Worm (Caenorhabditis elegans): Measurements from ENCODE around the gene ceh-36.

Gene ceh-36

DNA sequence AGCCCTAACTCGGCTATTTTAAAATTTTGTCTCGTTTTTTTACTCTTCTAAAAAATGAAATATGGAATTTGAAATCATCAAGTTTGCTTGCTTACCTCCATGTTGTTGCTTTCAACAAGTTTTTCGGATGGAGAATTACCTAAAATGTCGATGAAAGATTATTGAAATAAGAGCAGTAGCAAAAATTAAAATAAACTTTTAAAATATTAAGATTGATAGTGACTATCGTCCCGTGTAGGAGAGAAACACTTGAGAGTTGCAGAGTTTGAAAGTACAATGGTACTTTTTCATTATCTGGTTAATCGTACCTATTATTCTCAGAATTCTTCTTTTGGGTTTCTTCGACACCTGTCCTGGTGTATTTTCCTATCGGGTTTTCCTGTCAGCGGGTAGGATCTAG lies 29.5 kb downstream of the ceh-36 start, which contains the start of gene ceh-90:
ceh-90 (minus strand) TSS at position 101 of the 400 bp plus-strand sequence.
- TF ChIP-seq ama-1 (optimal IDR thresholded peaks at IDR 0.05) (no peak), mdl-1 (tag; optimal IDR thresholded peaks at IDR 0.05) (no peak), alr-1 (tag; optimal IDR thresholded peaks at IDR 0.05) (no peak), snpc-4 (tag; optimal IDR thresholded peaks at IDR 0.05) (no peak), nhr-77 (tag; optimal IDR thresholded peaks at IDR 0.05) (no peak), unc-39 (tag; optimal IDR thresholded peaks at IDR 0.05) (no peak)

DNA sequence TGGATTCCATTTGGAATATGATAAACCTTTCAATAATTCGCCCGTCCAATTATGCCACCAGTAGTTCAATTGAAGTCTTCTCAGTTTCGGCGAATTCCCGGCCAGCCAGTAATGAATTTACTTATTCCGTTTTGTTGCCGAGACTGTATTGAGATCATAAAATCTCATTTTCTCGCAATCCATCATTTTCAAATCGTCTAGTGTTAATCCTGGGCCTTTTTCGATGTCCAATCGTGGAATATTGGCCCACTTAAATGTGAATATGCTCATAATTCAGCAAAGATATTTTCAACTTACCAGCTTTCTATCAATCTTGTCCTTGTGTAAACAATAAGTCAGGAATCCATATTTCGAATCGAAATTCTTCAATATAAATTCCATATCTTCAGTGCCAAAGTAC lies 33.7 kb downstream of the ceh-36 start:
- TF ChIP-seq aly-2 (tag; optimal IDR thresholded peaks at IDR 0.05) (no peak), dmd-4 (tag; optimal IDR thresholded peaks at IDR 0.05) (no peak), skn-1 (tag; optimal IDR thresholded peaks at IDR 0.05) (no peak), gmeb-1 (tag; optimal IDR thresholded peaks at IDR 0.05) (no peak), nhr-6 (tag; optimal IDR thresholded peaks at IDR 0.05) (no peak), elt-3 (tag; optimal IDR thresholded peaks at IDR 0.05) (no peak), sma-3 (GFP tag; optimal IDR thresholded peaks at IDR 0.05) (no peak), C34F6.9 (tag; optimal IDR thresholded peaks at IDR 0.05) (no peak), mbf-1 (tag; optimal IDR thresholded peaks at IDR 0.05) (no peak), fos-1 (tag; optimal IDR thresholded peaks at IDR 0.05) (no peak), nhr-25 (tag; optimal IDR thresholded peaks at IDR 0.05) (no peak), nhr-129 (tag; optimal IDR thresholded peaks at IDR 0.05) (no peak), crh-2 (tag; optimal IDR thresholded peaks at IDR 0.05) (no peak), sma-9 (GFP tag; optimal IDR thresholded peaks at IDR 0.05) (no peak), sma-9 (tag; optimal IDR thresholded peaks at IDR 0.05) (no peak), mab-5 (tag; optimal IDR thresholded peaks at IDR 0.05) (no peak), mdl-1 (tag; optimal IDR thresholded peaks at IDR 0.05) (no peak), ztf-4 (tag; optimal IDR thresholded peaks at IDR 0.05) (no peak), unc-62 (GFP tag; optimal IDR thresholded peaks at IDR 0.05) (no peak)

DNA sequence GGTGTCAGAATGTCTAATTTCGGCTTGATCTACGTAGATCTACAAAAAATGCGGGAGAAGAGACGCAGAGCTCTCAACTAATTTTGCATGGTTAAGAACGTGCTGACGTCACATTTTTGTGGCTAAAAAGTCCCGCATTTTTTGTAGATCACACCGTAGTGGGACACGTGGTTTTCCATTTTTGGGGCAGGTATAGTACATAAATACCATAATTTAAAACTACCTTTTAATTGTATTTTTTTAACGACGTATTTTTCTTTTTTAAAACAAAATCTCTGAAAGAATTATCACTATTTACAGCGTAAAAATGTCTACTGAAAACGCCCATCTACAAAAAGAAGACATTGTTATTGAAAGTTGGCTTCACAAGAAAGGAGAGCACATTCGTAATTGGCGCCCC lies 39.0 kb downstream of the ceh-36 start, which contains the start of gene akt-2:
akt-2 (plus strand) TSS at position 301 of the 400 bp plus-strand sequence.
- TF ChIP-seq nhr-10 (tag; optimal IDR thresholded peaks at IDR 0.05) (no peak), peb-1 (tag; optimal IDR thresholded peaks at IDR 0.05) (no peak), ceh-82 (tag; optimal IDR thresholded peaks at IDR 0.05) (no peak), lsy-2 (tag; optimal IDR thresholded peaks at IDR 0.05) (no peak), dmd-4 (tag; optimal IDR thresholded peaks at IDR 0.05) (no peak), ztf-4 (tag; optimal IDR thresholded peaks at IDR 0.05) (no peak), ceh-16 (tag; optimal IDR thresholded peaks at IDR 0.05) (no peak), sma-9 (GFP tag; optimal IDR thresholded peaks at IDR 0.05) (no peak), sma-9 (tag; optimal IDR thresholded peaks at IDR 0.05) (no peak), nhr-237 (tag; optimal IDR thresholded peaks at IDR 0.05) (no peak), mab-5 (tag; optimal IDR thresholded peaks at IDR 0.05) (no peak), nhr-25 (tag; optimal IDR thresholded peaks at IDR 0.05) (no peak), nhr-23 (tag; optimal IDR thresholded peaks at IDR 0.05) (no peak), zag-1 (tag; optimal IDR thresholded peaks at IDR 0.05) (no peak), nhr-12 (tag; optimal IDR thresholded peaks at IDR 0.05) (no peak), elt-3 (tag; optimal IDR thresholded peaks at IDR 0.05) (no peak), nhr-77 (tag; optimal IDR thresholded peaks at IDR 0.05) (no peak), lin-39 (tag; optimal IDR thresholded peaks at IDR 0.05) (no peak)

DNA sequence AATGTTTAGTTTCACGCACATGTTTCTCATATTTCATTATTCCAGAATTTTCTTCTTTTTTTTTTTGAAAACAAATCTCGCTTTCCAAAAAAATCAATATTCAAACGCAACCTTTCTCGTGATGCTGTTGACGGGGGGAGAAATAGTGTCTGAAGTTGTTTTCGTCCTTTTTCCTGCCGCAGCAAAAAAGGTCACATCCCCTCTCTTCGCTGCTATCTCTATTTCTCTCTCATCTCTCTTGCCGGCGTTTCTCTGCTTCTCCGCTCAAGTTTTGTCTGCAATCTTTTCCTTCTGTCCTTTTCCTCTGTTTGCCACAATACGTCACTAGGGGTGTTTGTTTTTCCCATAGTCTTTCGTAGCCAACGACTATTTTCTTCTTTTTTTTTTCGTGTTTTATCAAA lies 39.6 kb downstream of the ceh-36 start:
- TF ChIP-seq lsy-2 (tag; optimal IDR thresholded peaks at IDR 0.05): peak; percentile 33 to 80
- TF ChIP-seq unc-39 (tag; optimal IDR thresholded peaks at IDR 0.05): no peak
- TF ChIP-seq mdl-1 (tag; optimal IDR thresholded peaks at IDR 0.05): peak in 1 of 2 experiments; percentile 69
- peak; percentile 80 for TF ChIP-seq fos-1 (tag; optimal IDR thresholded peaks at IDR 0.05)
- TF ChIP-seq ceh-82 (tag; optimal IDR thresholded peaks at IDR 0.05): peak; percentile 3
- TF ChIP-seq nhr-10 (tag; optimal IDR thresholded peaks at IDR 0.05): no peak
- TF ChIP-seq nhr-237 (tag; optimal IDR thresholded peaks at IDR 0.05): no peak
- no peak for TF ChIP-seq unc-62 (GFP tag; optimal IDR thresholded peaks at IDR 0.05)
- peak; percentile 80 for TF ChIP-seq nhr-21 (tag; optimal IDR thresholded peaks at IDR 0.05)
- peak; percentile 89 for TF ChIP-seq C34F6.9 (tag; optimal IDR thresholded peaks at IDR 0.05)
- peak; percentile 49 for TF ChIP-seq Y55F3AM.14 (GFP tag; optimal IDR thresholded peaks at IDR 0.05)
- peak; percentile 41 for TF ChIP-seq lin-11 (tag; optimal IDR thresholded peaks at IDR 0.05)
- TF ChIP-seq gmeb-1 (tag; optimal IDR thresholded peaks at IDR 0.05): peak; percentile 49
- TF ChIP-seq nhr-77 (tag; optimal IDR thresholded peaks at IDR 0.05): no peak
- peak; percentile 50 for TF ChIP-seq ztf-4 (tag; optimal IDR thresholded peaks at IDR 0.05)
- TF ChIP-seq nhr-25 (tag; optimal IDR thresholded peaks at IDR 0.05): peak; percentile 87
- TF ChIP-seq R02D3.7 (tag; optimal IDR thresholded peaks at IDR 0.05): no peak
- peak; percentile 43 for TF ChIP-seq blmp-1 (tag; optimal IDR thresholded peaks at IDR 0.05; ENCODE audit: insufficient read depth)
- TF ChIP-seq mbf-1 (tag; optimal IDR thresholded peaks at IDR 0.05): no peak
- TF ChIP-seq nhr-12 (tag; optimal IDR thresholded peaks at IDR 0.05): no peak
- TF ChIP-seq mab-5 (tag; optimal IDR thresholded peaks at IDR 0.05): no peak
- TF ChIP-seq peb-1 (tag; optimal IDR thresholded peaks at IDR 0.05): peak; percentile 55
- peak; percentile 77 for TF ChIP-seq sma-3 (GFP tag; optimal IDR thresholded peaks at IDR 0.05)
- no peak for TF ChIP-seq ceh-16 (tag; optimal IDR thresholded peaks at IDR 0.05)
- no peak for TF ChIP-seq dmd-4 (tag; optimal IDR thresholded peaks at IDR 0.05)
- TF ChIP-seq egl-27 (tag; optimal IDR thresholded peaks at IDR 0.05): peak; percentile 58
- no peak for TF ChIP-seq aly-2 (tag; optimal IDR thresholded peaks at IDR 0.05)
- peak; percentile 94 for TF ChIP-seq crh-2 (tag; optimal IDR thresholded peaks at IDR 0.05)
- TF ChIP-seq elt-1 (tag; optimal IDR thresholded peaks at IDR 0.05): no peak
- no peak for TF ChIP-seq nhr-23 (tag; optimal IDR thresholded peaks at IDR 0.05)
- peak; percentile 8 for TF ChIP-seq snpc-4 (tag; optimal IDR thresholded peaks at IDR 0.05)
- TF ChIP-seq skn-1 (tag; optimal IDR thresholded peaks at IDR 0.05): peak; percentile 61
- no peak for TF ChIP-seq ZK546.5 (tag; optimal IDR thresholded peaks at IDR 0.05)
- TF ChIP-seq lin-39 (tag; optimal IDR thresholded peaks at IDR 0.05): peak; percentile 22
- no peak for TF ChIP-seq nhr-11 (tag; optimal IDR thresholded peaks at IDR 0.05)
- TF ChIP-seq ama-1 (optimal IDR thresholded peaks at IDR 0.05): peak; percentile 63
- peak; percentile 85 for TF ChIP-seq sma-9 (GFP tag; optimal IDR thresholded peaks at IDR 0.05)
- TF ChIP-seq sma-9 (tag; optimal IDR thresholded peaks at IDR 0.05): no peak
